Worm (Caenorhabditis elegans) whole organism, L3 larva: ENCODE results near the gene acs-5.

Source experiments
- aly-2 ChIP-seq: fragments of 150-350 bp; optimal IDR thresholded peaks from 2 replicates; lab custom pipeline; 2014; ENCODE audit warnings: missing biosample characterization, missing genetic modification characterization
- ama-1 ChIP-seq: fragments of 150-350 bp; optimal IDR thresholded peaks from 2 replicates; lab custom pipeline; 2018
- fkh-10 ChIP-seq: sonication (generic microtip); optimal IDR thresholded peaks from 2 replicates; lab custom pipeline; 2017; ENCODE audit warnings: missing biosample characterization, missing genetic modification reagents, missing genetic modification characterization
- nfya-1 ChIP-seq: sonication (generic microtip); optimal IDR thresholded peaks from 2 replicates; lab custom pipeline; 2017; ENCODE audit warnings: missing genetic modification characterization, mild to moderate bottlenecking, missing compliant biosample characterization, antibody characterized with exemption, moderate library complexity; ENCODE audit not compliant: insufficient read depth
- ztf-11 ChIP-seq: fragments of 150-350 bp; optimal IDR thresholded peaks from 2 replicates; lab custom pipeline; 2014; ENCODE audit warnings: missing biosample characterization, missing genetic modification characterization

DNA sequence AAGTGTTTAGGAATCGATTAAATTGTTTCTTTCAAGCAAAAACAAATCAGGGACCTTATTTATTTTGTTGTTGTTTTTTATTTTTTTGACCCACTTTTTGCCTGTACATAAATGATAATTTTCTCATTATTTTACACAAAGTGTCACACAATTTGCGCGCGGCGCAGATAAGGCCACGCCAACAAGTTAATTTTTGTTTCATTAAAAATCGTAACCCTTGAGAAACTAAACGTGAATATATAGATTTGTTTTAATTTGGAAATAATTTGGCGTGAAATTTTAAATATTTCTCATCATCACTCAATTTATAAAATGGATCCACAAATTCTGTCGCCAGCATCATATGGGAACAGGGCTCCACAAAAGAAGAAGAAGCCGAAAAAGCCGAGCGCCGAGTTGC is 37.2 kb upstream of the acs-5 start, which contains the start of gene T05D4.5:
- TF ChIP-seq ztf-11 (tag; lab: Kevin White, UChicago), result no peak
- no peak for TF ChIP-seq fkh-10 (GFP tag; lab: Kevin White, UChicago)
- TF ChIP-seq aly-2, result no peak
- no peak for TF ChIP-seq ama-1 (lab: Kevin White, UChicago)
- TF ChIP-seq nfya-1, result no peak
